Worm (Caenorhabditis elegans) whole organism, young adult: ENCODE measurements around the gene nas-21.

Experiments used
- B0261.1 ChIP-seq: sonication (generic microtip); optimal IDR thresholded peaks from 2 replicates; lab custom pipeline; 2016; ENCODE audit warnings: mild to moderate bottlenecking, missing genetic modification characterization, moderate library complexity, missing compliant biosample characterization
- B0336.3 ChIP-seq: fragments of 200-800 bp; sonication (Bioruptor generic); IDR thresholded peaks from 2 replicates; pipeline ENCODE4 v1.3.6; 2022; ENCODE audit warnings: missing genetic modification characterization, missing compliant biosample characterization
- F10E7.11 ChIP-seq: sonication (generic microtip); optimal IDR thresholded peaks from 2 replicates; lab custom pipeline; 2017; ENCODE audit warnings: mild to moderate bottlenecking, missing genetic modification characterization, moderate library complexity, missing compliant biosample characterization
- F22D6.2 ChIP-seq: sonication (generic microtip); optimal IDR thresholded peaks from 2 replicates; lab custom pipeline; 2016; ENCODE audit warnings: mild to moderate bottlenecking, missing genetic modification characterization, missing compliant biosample characterization
- F33H1.4 ChIP-seq: fragments of 200-800 bp; sonication (Bioruptor generic); IDR thresholded peaks from 2 replicates; pipeline ENCODE4 v1.3.6; 2022; ENCODE audit warnings: missing genetic modification reagents, missing genetic modification characterization, missing compliant biosample characterization
- F57A8.1 ChIP-seq: fragments of 200-800 bp; sonication (Bioruptor generic); optimal IDR thresholded peaks from 2 replicates; lab custom pipeline; 2018; ENCODE audit warnings: mild to moderate bottlenecking, missing genetic modification characterization, moderate library complexity, missing compliant biosample characterization
- K11D2.4 ChIP-seq: fragments of 200-800 bp; sonication (Bioruptor generic); IDR thresholded peaks from 2 replicates; pipeline ENCODE4 v1.3.6; 2022; ENCODE audit warnings: missing genetic modification reagents, missing genetic modification characterization, missing compliant biosample characterization
- K12H6.12 ChIP-seq: fragments of 200-800 bp; sonication (Bioruptor generic); optimal IDR thresholded peaks from 2 replicates; lab custom pipeline; 2018; ENCODE audit warnings: mild to moderate bottlenecking, missing genetic modification characterization, missing compliant biosample characterization
- T07F8.4 ChIP-seq: sonication (generic microtip); optimal IDR thresholded peaks from 2 replicates; lab custom pipeline; 2016; ENCODE audit warnings: mild to moderate bottlenecking, missing genetic modification characterization, moderate library complexity, missing compliant biosample characterization
- Y95B8A.8 ChIP-seq: fragments of 200-800 bp; sonication (Bioruptor generic); IDR thresholded peaks from 2 replicates; pipeline ENCODE4 v1.3.6; 2022; ENCODE audit warnings: missing genetic modification reagents, missing genetic modification characterization, missing compliant biosample characterization
- ZK185.1 ChIP-seq: sonication (generic microtip); optimal IDR thresholded peaks from 2 replicates; lab custom pipeline; 2016; ENCODE audit warnings: mild to moderate bottlenecking, missing genetic modification characterization, missing compliant biosample characterization; ENCODE audit not compliant: poor library complexity, severe bottlenecking
- attf-5 ChIP-seq: fragments of 200-800 bp; sonication (Bioruptor generic); optimal IDR thresholded peaks from 2 replicates; lab custom pipeline; 2018; ENCODE audit warnings: mild to moderate bottlenecking, missing genetic modification characterization, missing compliant biosample characterization
- attf-6 ChIP-seq: fragments of 200-800 bp; sonication (Bioruptor generic); IDR thresholded peaks from 2 replicates; pipeline ENCODE4 v1.3.6; 2022; ENCODE audit warnings: missing genetic modification reagents, missing genetic modification characterization, missing compliant biosample characterization
- bed-1 ChIP-seq: fragments of 200-800 bp; sonication (Bioruptor generic); IDR thresholded peaks from 2 replicates; pipeline ENCODE4 v1.3.6; 2022; ENCODE audit warnings: missing genetic modification reagents, missing genetic modification characterization, missing compliant biosample characterization
- bed-2 ChIP-seq: fragments of 200-800 bp; sonication (Bioruptor generic); IDR thresholded peaks from 2 replicates; pipeline ENCODE4 v1.3.6; 2022; ENCODE audit warnings: missing genetic modification reagents, missing genetic modification characterization, missing compliant biosample characterization
- ccch-3 ChIP-seq: fragments of 200-800 bp; sonication (Bioruptor generic); optimal IDR thresholded peaks from 2 replicates; lab custom pipeline; 2018; ENCODE audit warnings: mild to moderate bottlenecking, missing genetic modification characterization, missing compliant biosample characterization
- cebp-2 ChIP-seq: fragments of 200-800 bp; sonication (Bioruptor generic); IDR thresholded peaks from 2 replicates; pipeline ENCODE4 v1.3.6; 2022; ENCODE audit warnings: missing genetic modification characterization, missing compliant biosample characterization
- ceh-100 ChIP-seq: fragments of 200-800 bp; sonication (Bioruptor generic); IDR thresholded peaks from 2 replicates; pipeline ENCODE4 v1.3.6; 2022; ENCODE audit warnings: missing genetic modification reagents, missing genetic modification characterization, missing compliant biosample characterization
- ceh-58 ChIP-seq: fragments of 200-800 bp; sonication (Bioruptor generic); IDR thresholded peaks from 2 replicates; pipeline ENCODE4 v1.3.6; 2022; ENCODE audit warnings: missing genetic modification characterization, missing compliant biosample characterization
- ceh-79 ChIP-seq: sonication (generic microtip); optimal IDR thresholded peaks from 2 replicates; lab custom pipeline; 2017; ENCODE audit warnings: mild to moderate bottlenecking, missing genetic modification characterization, missing compliant biosample characterization
- ceh-91 ChIP-seq: fragments of 200-800 bp; sonication (Bioruptor generic); IDR thresholded peaks from 2 replicates; pipeline ENCODE4 v1.3.6; 2022; ENCODE audit warnings: missing genetic modification reagents, missing genetic modification characterization, missing compliant biosample characterization
- chd-7 ChIP-seq: sonication (generic microtip); optimal IDR thresholded peaks from 2 replicates; lab custom pipeline; 2016; ENCODE audit warnings: mild to moderate bottlenecking, missing genetic modification characterization, moderate library complexity, missing compliant biosample characterization
- dox-1 ChIP-seq: fragments of 200-800 bp; sonication (Bioruptor generic); IDR thresholded peaks from 2 replicates; pipeline ENCODE4 v1.3.6; 2022; ENCODE audit warnings: missing genetic modification reagents, missing genetic modification characterization, missing compliant biosample characterization
- egl-18 ChIP-seq: fragments of 200-800 bp; sonication (Bioruptor generic); IDR thresholded peaks from 2 replicates; pipeline ENCODE4 v1.3.6; 2022; ENCODE audit warnings: missing genetic modification reagents, missing genetic modification characterization, missing compliant biosample characterization
- him-1 ChIP-seq: sonication (generic microtip); optimal IDR thresholded peaks from 2 replicates; lab custom pipeline; 2016; ENCODE audit warnings: missing genotype, missing genetic modification reagents, missing genetic modification characterization, missing compliant biosample characterization
- hlh-12 ChIP-seq: sonication (generic microtip); optimal IDR thresholded peaks from 2 replicates; lab custom pipeline; 2016; ENCODE audit warnings: missing genetic modification characterization, missing compliant biosample characterization
- hlh-26 ChIP-seq: fragments of 200-800 bp; sonication (Bioruptor generic); conservative IDR thresholded peaks from 2 replicates; pipeline ENCODE4 v1.3.6; 2022; ENCODE audit warnings: missing genetic modification reagents, missing genetic modification characterization, missing compliant biosample characterization
- hmg-1.2 ChIP-seq: fragments of 200-800 bp; sonication (Bioruptor generic); IDR thresholded peaks from 2 replicates; pipeline ENCODE4 v1.3.6; 2022; ENCODE audit warnings: missing genetic modification reagents, missing genetic modification characterization, missing compliant biosample characterization
- hmg-20 ChIP-seq: fragments of 200-800 bp; sonication (Bioruptor generic); IDR thresholded peaks from 2 replicates; pipeline ENCODE4 v1.3.6; 2022; ENCODE audit warnings: missing genetic modification reagents, missing genetic modification characterization, missing compliant biosample characterization
- let-526 ChIP-seq: fragments of 200-800 bp; sonication (Bioruptor generic); IDR thresholded peaks from 2 replicates; pipeline ENCODE4 v1.3.6; 2022; ENCODE audit warnings: missing genetic modification reagents, missing genetic modification characterization, missing compliant biosample characterization
- lin-26 ChIP-seq: fragments of 200-800 bp; sonication (Bioruptor generic); IDR thresholded peaks from 2 replicates; pipeline ENCODE4 v1.3.6; 2022; ENCODE audit warnings: missing genetic modification reagents, missing genetic modification characterization, missing compliant biosample characterization
- lin-54 ChIP-seq: fragments of 200-800 bp; sonication (Bioruptor generic); optimal IDR thresholded peaks from 2 replicates; lab custom pipeline; 2018; ENCODE audit warnings: mild to moderate bottlenecking, missing genetic modification characterization, missing compliant biosample characterization
- lsl-1 ChIP-seq: fragments of 200-800 bp; sonication (Bioruptor generic); optimal IDR thresholded peaks from 2 replicates; lab custom pipeline; 2018; ENCODE audit warnings: mild to moderate bottlenecking, missing genetic modification characterization, moderate library complexity, missing compliant biosample characterization
- madf-3 ChIP-seq: fragments of 200-800 bp; sonication (Bioruptor generic); IDR thresholded peaks from 2 replicates; pipeline ENCODE4 v1.3.6; 2022; ENCODE audit warnings: missing genetic modification reagents, missing genetic modification characterization, missing compliant biosample characterization
- mel-28 ChIP-seq: sonication (generic microtip); optimal IDR thresholded peaks from 2 replicates; lab custom pipeline; 2016; ENCODE audit warnings: borderline replicate concordance, mild to moderate bottlenecking, missing genetic modification characterization, missing compliant biosample characterization
- mxl-1 ChIP-seq: sonication (generic microtip); optimal IDR thresholded peaks from 2 replicates; lab custom pipeline; 2016; ENCODE audit warnings: missing genetic modification characterization, missing compliant biosample characterization
- nfyb-1 ChIP-seq: fragments of 200-800 bp; sonication (Bioruptor generic); IDR thresholded peaks from 2 replicates; pipeline ENCODE4 v1.3.6; 2022; ENCODE audit warnings: missing genetic modification reagents, missing genetic modification characterization, missing compliant biosample characterization
- nhr-80 ChIP-seq: sonication (generic microtip); optimal IDR thresholded peaks from 2 replicates; lab custom pipeline; 2016; ENCODE audit warnings: missing genetic modification characterization, missing compliant biosample characterization
- nhr-90 ChIP-seq: sonication (generic microtip); optimal IDR thresholded peaks from 2 replicates; lab custom pipeline; 2016; ENCODE audit warnings: missing genotype, mild to moderate bottlenecking, missing genetic modification characterization, missing compliant biosample characterization
- pbrm-1 ChIP-seq: fragments of 200-800 bp; sonication (Bioruptor generic); IDR thresholded peaks from 2 replicates; pipeline ENCODE4 v1.3.6; 2022; ENCODE audit warnings: missing genetic modification reagents, missing genetic modification characterization, missing compliant biosample characterization
- pha-4 ChIP-seq: fragments of 150-350 bp; sonication (generic microtip); optimal IDR thresholded peaks from 2 replicates; lab custom pipeline; 2014; ENCODE audit warnings: missing biosample characterization, missing genetic modification reagents, missing genetic modification characterization
- rpc-1 ChIP-seq, 2 experiments: fragments of 150-350 bp in 1 of 2; sonication (generic microtip) in 1 of 2; optimal IDR thresholded peaks; 2 replicates each; lab custom pipeline; 2014 to 2018; ENCODE audit warnings: missing biosample characterization in 1 of 2, missing genetic modification characterization in 1 of 2, missing genetic modification reagents in 1 of 2, missing genotype in 1 of 2
- sea-2 ChIP-seq: fragments of 200-800 bp; sonication (Bioruptor generic); IDR thresholded peaks from 2 replicates; pipeline ENCODE4 v1.3.6; 2022; ENCODE audit warnings: missing genetic modification characterization, missing compliant biosample characterization
- snpc-1.1 ChIP-seq: sonication (generic microtip); optimal IDR thresholded peaks from 2 replicates; lab custom pipeline; 2017; ENCODE audit warnings: missing genetic modification characterization, mild to moderate bottlenecking, missing compliant biosample characterization, antibody characterized with exemption, moderate library complexity, missing genotype, missing genetic modification reagents; ENCODE audit not compliant: insufficient read depth
- snpc-3.4 ChIP-seq: sonication (generic microtip); optimal IDR thresholded peaks from 2 replicates; lab custom pipeline; 2017; ENCODE audit warnings: missing genetic modification characterization, mild to moderate bottlenecking, missing compliant biosample characterization, antibody characterized with exemption, moderate library complexity, missing genotype, missing genetic modification reagents
- tbp1 ChIP-seq: fragments of 200-800 bp; sonication (Bioruptor generic); optimal IDR thresholded peaks from 2 replicates; lab custom pipeline; 2018; ENCODE audit warnings: mild to moderate bottlenecking, missing genetic modification characterization, missing compliant biosample characterization
- tlf-1 ChIP-seq: fragments of 200-800 bp; sonication (Bioruptor generic); optimal IDR thresholded peaks from 2 replicates; lab custom pipeline; 2018; ENCODE audit warnings: mild to moderate bottlenecking, missing genetic modification characterization, missing compliant biosample characterization
- unc-62 ChIP-seq: fragments of 150-350 bp; optimal IDR thresholded peaks from 2 replicates; lab custom pipeline; 2014; ENCODE audit warnings: missing biosample characterization, missing genetic modification reagents, missing genetic modification characterization
- zfh-2 ChIP-seq: fragments of 200-800 bp; sonication (Bioruptor generic); conservative IDR thresholded peaks from 2 replicates; pipeline ENCODE4 v1.3.6; 2022; ENCODE audit warnings: missing genetic modification reagents, missing genetic modification characterization, missing compliant biosample characterization

Gene nas-21

DNA sequence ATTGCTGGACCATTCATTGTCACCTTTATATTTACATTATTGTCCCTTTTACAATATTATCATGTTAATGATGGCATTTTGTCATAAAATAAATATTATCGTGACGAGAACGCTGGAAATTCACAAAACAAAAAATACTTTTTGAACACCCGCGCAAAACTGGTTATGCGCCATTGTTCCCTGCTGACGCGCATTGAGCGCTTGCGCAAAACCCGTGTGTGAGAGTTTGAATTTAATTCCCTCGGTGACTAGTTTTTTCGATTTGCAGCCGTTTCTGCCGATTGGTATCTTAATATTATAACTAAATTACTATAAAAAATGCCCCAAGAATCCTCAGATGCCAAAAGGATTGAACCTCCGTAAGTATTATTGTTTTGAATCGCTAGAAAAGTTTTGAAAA lies 49.1 kb downstream of the nas-21 start, which contains the start of gene pafo-1 (continued):
- TF ChIP-seq ceh-100 (GFP tag; lab: Robert Waterston, UW): peak; percentile 84
- TF ChIP-seq attf-6: peak; percentile 54; the same call in 1 of the 2 replicates
- peak; percentile 93 for TF ChIP-seq nfyb-1 (GFP tag; lab: Robert Waterston, UW)
- no peak for TF ChIP-seq hlh-26
- TF ChIP-seq K11D2.4: peak; percentile 84
- peak; percentile 35; the same call in 1 of the 2 replicates for TF ChIP-seq ceh-91 (GFP tag; lab: Robert Waterston, UW)
- no peak for TF ChIP-seq unc-62 (GFP tag; lab: Kevin White, UChicago)
- TF ChIP-seq B0261.1 (tag; lab: Kevin White, UChicago): peak; percentile 14
- peak; percentile 47 for TF ChIP-seq snpc-1.1 (tag; lab: Kevin White, UChicago)
- TF ChIP-seq snpc-3.4 (tag; lab: Kevin White, UChicago): peak; percentile 57
- TF ChIP-seq him-1: peak; percentile 56
- TF ChIP-seq ccch-3 (GFP tag; lab: Kevin White, UChicago): no peak
- TF ChIP-seq rpc-1 (optimal IDR thresholded peaks at IDR 0.05; lab: Kevin White, UChicago): no peak
- no peak for TF ChIP-seq rpc-1 (tag; optimal IDR thresholded peaks at IDR 0.05; lab: Kevin White, UChicago)
- no peak for TF ChIP-seq egl-18
- TF ChIP-seq tlf-1 (GFP tag; lab: Kevin White, UChicago): peak; percentile 76
- TF ChIP-seq lin-26 (GFP tag; lab: Robert Waterston, UW): no peak
- TF ChIP-seq let-526 (GFP tag; lab: Robert Waterston, UW): peak; percentile 64; the same call in 1 of the 2 replicates
- peak; percentile 82 for TF ChIP-seq Y95B8A.8 (GFP tag; lab: Robert Waterston, UW)
- peak; percentile 89 for TF ChIP-seq attf-5
- TF ChIP-seq nhr-90 (tag; lab: Kevin White, UChicago): no peak
- TF ChIP-seq hmg-1.2 (GFP tag; lab: Robert Waterston, UW): peak; percentile 64
- TF ChIP-seq mxl-1: no peak
- peak; percentile 72 for TF ChIP-seq hmg-20 (GFP tag; lab: Robert Waterston, UW)
- no peak for TF ChIP-seq ceh-58 (GFP tag; lab: Robert Waterston, UW)
- TF ChIP-seq dox-1 (GFP tag; lab: Robert Waterston, UW): peak; percentile 95
- peak; percentile 27 for TF ChIP-seq nhr-80 (tag; lab: Kevin White, UChicago)
- peak; percentile 10 for TF ChIP-seq F10E7.11 (tag; lab: Kevin White, UChicago)
- peak; percentile 16 for TF ChIP-seq pha-4 (tag; lab: Kevin White, UChicago)
- peak; percentile 66 for TF ChIP-seq tbp1
- TF ChIP-seq pbrm-1 (GFP tag; lab: Robert Waterston, UW): peak; percentile 91
- no peak for TF ChIP-seq T07F8.4 (tag; lab: Kevin White, UChicago)
- TF ChIP-seq F57A8.1 (GFP tag; lab: Kevin White, UChicago): no peak
- TF ChIP-seq chd-7 (tag; lab: Kevin White, UChicago): peak; percentile 7
- TF ChIP-seq madf-3 (GFP tag; lab: Robert Waterston, UW): peak; percentile 76; the same call in 1 of the 2 replicates
- no peak for TF ChIP-seq mel-28 (tag; lab: Kevin White, UChicago)
- TF ChIP-seq zfh-2 (GFP tag; lab: Robert Waterston, UW): no peak
- peak; percentile 72 for TF ChIP-seq lsl-1 (GFP tag; lab: Kevin White, UChicago)
- no peak for TF ChIP-seq hlh-12
- TF ChIP-seq B0336.3 (GFP tag; lab: Robert Waterston, UW): peak; percentile 92
- TF ChIP-seq bed-1 (GFP tag; lab: Robert Waterston, UW): no peak
- TF ChIP-seq F33H1.4 (GFP tag; lab: Robert Waterston, UW): peak; percentile 74
- TF ChIP-seq K12H6.12 (tag; lab: Kevin White, UChicago): peak; percentile 42
- TF ChIP-seq ceh-79 (tag; lab: Kevin White, UChicago): no peak
- TF ChIP-seq bed-2 (GFP tag; lab: Robert Waterston, UW): no peak
- TF ChIP-seq F22D6.2: peak; percentile 45
- peak; percentile 100 for TF ChIP-seq lin-54 (GFP tag; lab: Kevin White, UChicago)
- no peak for TF ChIP-seq sea-2 (GFP tag; lab: Robert Waterston, UW)
- TF ChIP-seq ZK185.1: peak; percentile 88
- no peak for TF ChIP-seq cebp-2 (GFP tag; lab: Robert Waterston, UW)
